Worm (Caenorhabditis elegans) whole organism, late embryonic: ENCODE data around the gene lin-40.

ENCODE experiments used
- C08G9.2 ChIP-seq: sonication (generic microtip); optimal IDR thresholded peaks from 2 replicates; lab custom pipeline; 2016; ENCODE audit warnings: mild to moderate bottlenecking, missing genetic modification characterization, moderate library complexity, missing compliant biosample characterization
- C38D4.7 ChIP-seq: fragments of 200-800 bp; sonication (Bioruptor generic); optimal IDR thresholded peaks from 2 replicates; lab custom pipeline; 2018; ENCODE audit warnings: mild to moderate bottlenecking, missing genetic modification characterization, moderate library complexity, missing compliant biosample characterization
- K09A11.1 ChIP-seq: sonication (generic microtip); optimal IDR thresholded peaks from 2 replicates; lab custom pipeline; 2017; ENCODE audit warnings: antibody characterized with exemption, mild to moderate bottlenecking, missing genetic modification characterization, missing compliant biosample characterization; ENCODE audit not compliant: insufficient read depth
- Y22D7AL.16 ChIP-seq: sonication (generic microtip); optimal IDR thresholded peaks from 2 replicates; lab custom pipeline; 2016; ENCODE audit warnings: missing genetic modification characterization, missing compliant biosample characterization
- ceh-19 ChIP-seq: fragments of 200-800 bp; sonication (Bioruptor generic); optimal IDR thresholded peaks from 2 replicates; lab custom pipeline; 2018; ENCODE audit warnings: mild to moderate bottlenecking, missing genetic modification characterization, missing compliant biosample characterization
- ceh-2 ChIP-seq: sonication (generic microtip); optimal IDR thresholded peaks from 2 replicates; lab custom pipeline; 2016; ENCODE audit warnings: missing genotype, missing genetic modification characterization, missing compliant biosample characterization
- ceh-22 ChIP-seq: sonication (generic microtip); optimal IDR thresholded peaks from 2 replicates; lab custom pipeline; 2017; ENCODE audit warnings: missing biosample characterization, missing genetic modification characterization
- ceh-31 ChIP-seq: sonication (generic microtip); optimal IDR thresholded peaks from 2 replicates; lab custom pipeline; 2016; ENCODE audit warnings: missing genetic modification characterization, missing compliant biosample characterization
- ceh-45 ChIP-seq: fragments of 200-800 bp; sonication (Bioruptor generic); IDR thresholded peaks from 2 replicates; pipeline ENCODE4 v1.3.6; 2022; ENCODE audit warnings: missing genetic modification reagents, missing genetic modification characterization, missing compliant biosample characterization
- ceh-6 ChIP-seq: fragments of 200-800 bp; sonication (Bioruptor generic); optimal IDR thresholded peaks from 2 replicates; lab custom pipeline; 2018; ENCODE audit warnings: mild to moderate bottlenecking, missing genetic modification characterization, missing compliant biosample characterization
- che-1 ChIP-seq: sonication (generic microtip); optimal IDR thresholded peaks from 2 replicates; lab custom pipeline; 2016; ENCODE audit warnings: mild to moderate bottlenecking, missing genetic modification characterization, missing compliant biosample characterization
- elt-2 ChIP-seq: sonication (generic microtip); optimal IDR thresholded peaks from 2 replicates; lab custom pipeline; 2016; ENCODE audit warnings: missing genetic modification reagents, missing genetic modification characterization, missing compliant biosample characterization
- elt-4 ChIP-seq: sonication (generic microtip); optimal IDR thresholded peaks from 2 replicates; lab custom pipeline; 2016; ENCODE audit warnings: missing genetic modification characterization, missing compliant biosample characterization
- fkh-10 ChIP-seq: fragments of 150-350 bp; optimal IDR thresholded peaks from 2 replicates; lab custom pipeline; 2014; ENCODE audit warnings: missing biosample characterization, missing genetic modification reagents, missing genetic modification characterization
- hlh-13 ChIP-seq: fragments of 200-800 bp; sonication (Bioruptor generic); optimal IDR thresholded peaks from 2 replicates; lab custom pipeline; 2018; ENCODE audit warnings: mild to moderate bottlenecking, missing genetic modification characterization, missing compliant biosample characterization
- hlh-8 ChIP-seq: sonication (generic microtip); optimal IDR thresholded peaks from 2 replicates; lab custom pipeline; 2016; ENCODE audit warnings: missing genotype, missing genetic modification characterization, missing compliant biosample characterization
- lim-6 ChIP-seq: sonication (generic microtip); optimal IDR thresholded peaks from 2 replicates; lab custom pipeline; 2016; ENCODE audit warnings: missing genetic modification characterization, missing compliant biosample characterization
- lin-11 ChIP-seq: fragments of 200-800 bp; sonication (Bioruptor generic); optimal IDR thresholded peaks from 2 replicates; lab custom pipeline; 2018; ENCODE audit warnings: mild to moderate bottlenecking, missing genetic modification characterization, missing compliant biosample characterization
- nfya-1 ChIP-seq: sonication (generic microtip); optimal IDR thresholded peaks from 2 replicates; lab custom pipeline; 2017; ENCODE audit warnings: missing genetic modification characterization, mild to moderate bottlenecking, missing compliant biosample characterization, antibody characterized with exemption, moderate library complexity
- nhr-11 ChIP-seq: fragments of 150-350 bp; optimal IDR thresholded peaks from 2 replicates; lab custom pipeline; 2014; ENCODE audit warnings: missing biosample characterization, missing genetic modification characterization
- nhr-232 ChIP-seq: sonication (generic microtip); optimal IDR thresholded peaks from 2 replicates; lab custom pipeline; 2016; ENCODE audit warnings: missing genetic modification characterization, missing compliant biosample characterization
- npax-4 ChIP-seq: sonication (generic microtip); optimal IDR thresholded peaks from 2 replicates; lab custom pipeline; 2016; ENCODE audit warnings: missing genetic modification characterization, missing compliant biosample characterization
- pag-3 ChIP-seq: sonication (generic microtip); optimal IDR thresholded peaks from 2 replicates; lab custom pipeline; 2016; ENCODE audit warnings: missing compliant biosample characterization, missing genetic modification characterization, borderline replicate concordance
- pax-1 ChIP-seq: fragments of 150-350 bp; optimal IDR thresholded peaks from 2 replicates; lab custom pipeline; 2014; ENCODE audit warnings: missing biosample characterization, missing genetic modification characterization
- pha-2 ChIP-seq: sonication (generic microtip); optimal IDR thresholded peaks from 2 replicates; lab custom pipeline; 2017; ENCODE audit warnings: mild to moderate bottlenecking, missing genetic modification characterization, missing compliant biosample characterization
- pha-4 ChIP-seq: fragments of 150-350 bp; optimal IDR thresholded peaks from 2 replicates; lab custom pipeline; 2018; ENCODE audit warnings: missing biosample characterization, missing genetic modification reagents, missing genetic modification characterization
- ref-2 ChIP-seq: sonication (generic microtip); optimal IDR thresholded peaks from 2 replicates; lab custom pipeline; 2016; ENCODE audit warnings: missing genetic modification characterization, missing compliant biosample characterization
- sdc-2 ChIP-seq: sonication (generic microtip); optimal IDR thresholded peaks from 2 replicates; lab custom pipeline; 2016; ENCODE audit warnings: missing genotype, missing genetic modification characterization, missing compliant biosample characterization
- sox-4 ChIP-seq: sonication (generic microtip); optimal IDR thresholded peaks from 2 replicates; lab custom pipeline; 2017; ENCODE audit warnings: mild to moderate bottlenecking, missing genetic modification characterization, inconsistent platforms, missing compliant biosample characterization
- syd-9 ChIP-seq: sonication (generic microtip); optimal IDR thresholded peaks from 2 replicates; lab custom pipeline; 2016; ENCODE audit warnings: mild to moderate bottlenecking, missing genetic modification characterization, moderate library complexity, missing compliant biosample characterization
- tbx-2 ChIP-seq: sonication (generic microtip); optimal IDR thresholded peaks from 2 replicates; lab custom pipeline; 2016; ENCODE audit warnings: missing genetic modification characterization, missing compliant biosample characterization
- tbx-7 ChIP-seq: sonication (generic microtip); optimal IDR thresholded peaks from 2 replicates; lab custom pipeline; 2016; ENCODE audit warnings: missing genotype, missing genetic modification characterization, missing compliant biosample characterization
- ttx-3 ChIP-seq: sonication (generic microtip); optimal IDR thresholded peaks from 2 replicates; lab custom pipeline; 2016; ENCODE audit warnings: missing genetic modification reagents, missing genetic modification characterization, missing compliant biosample characterization
- unc-42 ChIP-seq: sonication (generic microtip); optimal IDR thresholded peaks from 2 replicates; lab custom pipeline; 2016; ENCODE audit warnings: missing genotype, missing genetic modification characterization, missing compliant biosample characterization
- unc-55 ChIP-seq: sonication (generic microtip); optimal IDR thresholded peaks from 2 replicates; lab custom pipeline; 2017; ENCODE audit warnings: missing biosample characterization, missing genetic modification reagents, missing genetic modification characterization
- zip-5 ChIP-seq: sonication (generic microtip); optimal IDR thresholded peaks from 2 replicates; lab custom pipeline; 2016; ENCODE audit warnings: missing genetic modification characterization, missing compliant biosample characterization

lin-40 gene

DNA sequence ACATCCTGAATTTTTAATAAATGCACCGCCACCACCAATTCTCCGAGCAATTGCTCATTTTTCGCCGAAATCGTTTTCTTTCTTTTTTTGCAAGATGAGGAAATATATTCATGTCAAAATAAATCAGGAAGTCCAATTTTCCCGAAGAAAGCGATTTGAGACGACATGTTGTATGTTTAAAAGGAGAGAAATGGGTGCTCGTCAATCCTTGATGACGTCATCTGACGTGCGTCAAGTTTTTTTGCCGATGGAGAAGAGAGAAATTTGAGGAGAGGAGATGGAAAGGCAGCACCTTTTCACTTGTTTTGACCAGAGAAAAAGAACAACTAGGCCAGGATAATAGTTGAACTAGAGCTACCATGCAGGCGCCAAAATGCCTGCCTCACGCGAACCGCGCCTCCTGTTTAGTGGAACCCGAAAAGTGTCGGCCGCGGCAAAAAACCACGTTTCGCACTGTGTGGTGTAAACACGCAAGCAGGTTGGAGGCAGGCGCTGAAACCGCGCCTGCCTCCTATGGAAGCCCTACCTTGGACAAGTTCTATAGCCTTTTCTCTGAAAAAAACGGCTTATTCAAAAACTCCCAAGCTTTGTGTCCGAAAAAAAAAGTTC is 11.6 kb downstream of the lin-40 start:
- TF ChIP-seq ceh-2 (no peak), unc-42 (tag; lab: Kevin White, UChicago) (peak; percentile 35)

DNA sequence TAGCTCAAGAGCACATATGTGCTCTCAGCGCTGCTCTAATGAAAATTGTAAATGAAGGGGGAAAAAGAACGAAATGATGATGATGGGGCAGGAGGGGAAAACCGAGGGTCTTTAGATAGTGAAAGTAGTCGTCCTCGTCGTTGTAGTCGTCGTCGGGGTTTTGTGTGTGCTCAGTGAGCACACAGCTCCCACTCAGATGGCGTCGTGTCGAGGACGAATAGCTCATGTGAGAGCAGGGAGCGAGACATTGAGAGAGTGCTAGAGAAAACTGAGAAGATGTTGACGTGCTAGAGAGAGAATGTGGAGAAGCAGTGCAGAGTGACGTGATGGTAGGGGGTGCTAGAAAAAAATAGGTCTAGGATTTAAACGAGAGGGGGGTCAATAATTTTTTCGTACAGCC is 13.0 kb downstream of the lin-40 start:
- peak; percentile 21 for TF ChIP-seq C08G9.2 (tag; lab: Kevin White, UChicago)
- peak; percentile 10 for TF ChIP-seq sdc-2 (tag; lab: Kevin White, UChicago)
- TF ChIP-seq tbx-2 (tag; lab: Kevin White, UChicago) = peak; percentile 35
- peak; percentile 39 for TF ChIP-seq ceh-31 (tag; lab: Kevin White, UChicago)
- no peak for TF ChIP-seq C38D4.7 (GFP tag; lab: Kevin White, UChicago)
- peak; percentile 28 for TF ChIP-seq unc-42 (tag; lab: Kevin White, UChicago)
- TF ChIP-seq nfya-1 (tag; lab: Kevin White, UChicago) = peak; percentile 38
- TF ChIP-seq tbx-7 (tag; lab: Kevin White, UChicago) = no peak
- TF ChIP-seq lim-6 (tag; lab: Kevin White, UChicago) = peak; percentile 68
- no peak for TF ChIP-seq pha-2 (tag; lab: Kevin White, UChicago)
- TF ChIP-seq, all 69 proteins: peak for 7

DNA sequence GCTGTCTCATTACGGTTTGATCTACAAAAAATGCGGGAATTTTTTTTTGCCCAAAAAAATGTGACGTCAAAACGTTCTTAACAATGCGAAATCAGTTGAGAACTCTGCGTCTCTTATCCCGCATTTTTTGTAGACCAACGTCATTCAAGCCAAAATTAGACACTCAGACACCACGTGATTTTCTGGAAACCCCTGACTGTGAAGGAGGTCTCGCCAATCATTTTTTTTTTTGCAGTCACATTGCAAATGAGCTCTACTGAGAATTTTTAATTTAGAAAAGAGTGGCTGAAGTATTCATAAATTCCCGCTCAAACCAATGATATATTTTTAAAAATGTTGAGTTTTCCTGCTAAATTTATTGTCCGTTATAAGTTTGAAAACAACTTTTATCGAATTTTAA is 13.7 kb downstream of the lin-40 start:
- TF ChIP-seq Y22D7AL.16 (no peak), pha-4 (tag; lab: Kevin White, UChicago) (no peak), hlh-13 (GFP tag; lab: Kevin White, UChicago) (no peak), ttx-3 (tag; lab: Kevin White, UChicago) (no peak), ceh-45 (GFP tag; lab: Robert Waterston, UW) (no peak), ceh-31 (tag; lab: Kevin White, UChicago) (no peak), elt-4 (tag; lab: Kevin White, UChicago) (no peak), che-1 (tag; lab: Kevin White, UChicago) (no peak), npax-4 (tag; lab: Kevin White, UChicago) (no peak), ceh-22 (tag; lab: Kevin White, UChicago) (no peak)

DNA sequence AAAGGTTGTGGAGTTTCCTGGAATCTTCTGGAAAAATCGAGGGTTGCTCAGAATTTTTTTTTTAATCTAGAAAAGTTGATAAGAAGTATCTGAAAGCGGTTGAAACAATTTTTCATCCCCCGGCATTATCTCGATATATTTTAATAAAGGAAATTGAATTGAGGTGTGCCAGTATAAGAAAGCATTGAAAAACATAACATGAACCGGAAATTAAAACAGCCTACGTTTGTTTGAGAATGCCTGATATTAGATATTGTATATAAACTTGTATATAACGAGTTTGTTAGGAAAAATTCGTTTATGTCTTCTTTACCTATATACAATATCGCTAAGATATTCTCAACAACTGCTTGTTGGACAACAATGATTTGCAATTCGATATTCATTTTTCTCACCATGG is 20.0 kb downstream of the lin-40 start, which contains the start of gene str-30:
Gene str-30, plus strand, starts transcription at position 301 of the 400 bp plus-strand sequence.
- TF ChIP-seq sox-4 (tag; lab: Kevin White, UChicago) (no peak), hlh-13 (GFP tag; lab: Kevin White, UChicago) (no peak), pha-4 (tag; lab: Kevin White, UChicago) (no peak), elt-2 (tag; lab: Kevin White, UChicago) (no peak), K09A11.1 (tag; lab: Kevin White, UChicago) (no peak), hlh-8 (tag; lab: Kevin White, UChicago) (no peak), nhr-11 (tag; lab: Kevin White, UChicago) (no peak), pag-3 (tag; lab: Kevin White, UChicago) (no peak), unc-55 (GFP tag; lab: Kevin White, UChicago) (no peak)
- TF ChIP-seq, all 69 proteins: peak for 0

DNA sequence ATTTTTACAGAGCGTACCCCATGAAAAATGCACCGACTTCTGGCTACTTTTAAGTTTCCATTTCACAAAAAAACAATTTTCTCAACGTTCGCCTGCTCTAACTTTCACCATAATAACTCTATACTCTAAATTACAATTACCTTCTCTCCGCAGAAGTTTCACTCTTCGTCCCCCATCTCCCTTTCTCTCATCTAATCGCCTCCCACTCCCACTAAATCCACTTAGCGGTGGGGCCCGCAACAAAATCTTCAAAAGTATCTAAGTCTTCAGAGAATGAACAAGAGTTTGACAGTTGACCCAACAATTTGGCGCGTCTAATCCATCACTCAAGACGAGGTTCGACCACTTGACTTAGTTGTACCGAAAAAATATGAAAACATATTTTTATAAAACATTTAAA is 33.6 kb downstream of the lin-40 start:
- TF ChIP-seq K09A11.1 (tag; lab: Kevin White, UChicago) (no peak), unc-42 (tag; lab: Kevin White, UChicago) (peak; percentile 9)

DNA sequence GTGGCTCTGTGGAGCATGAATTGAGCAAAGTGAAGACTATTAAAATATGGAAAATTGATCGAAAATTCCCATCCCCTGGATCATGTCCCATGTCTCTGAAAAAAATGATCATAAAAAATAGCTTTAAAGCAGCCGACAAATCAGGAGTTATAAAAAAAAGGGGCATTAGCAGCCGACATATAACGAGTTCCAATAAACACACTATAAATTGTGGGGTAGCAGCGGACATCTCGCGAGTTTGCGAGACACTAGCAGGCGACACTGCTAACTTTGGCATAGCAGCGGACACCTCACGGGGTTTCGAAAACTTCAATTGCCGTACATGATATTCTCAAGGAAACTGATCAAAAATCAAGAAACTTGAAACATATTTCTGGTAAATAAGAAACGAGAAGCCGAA is 34.5 kb downstream of the lin-40 start, which contains the start of gene hpo-36:
Gene hpo-36, minus strand, starts transcription at position 101 of the 400 bp plus-strand sequence.
- TF ChIP-seq ceh-6 (GFP tag; lab: Kevin White, UChicago) (no peak), npax-4 (tag; lab: Kevin White, UChicago) (no peak), zip-5 (no peak), pha-4 (tag; lab: Kevin White, UChicago) (no peak), unc-55 (GFP tag; lab: Kevin White, UChicago) (no peak), pax-1 (tag; lab: Kevin White, UChicago) (no peak), ceh-19 (GFP tag; lab: Kevin White, UChicago) (no peak), syd-9 (tag; lab: Kevin White, UChicago) (no peak), nhr-232 (tag; lab: Kevin White, UChicago) (no peak), sox-4 (tag; lab: Kevin White, UChicago) (no peak), fkh-10 (GFP tag; lab: Kevin White, UChicago) (no peak), che-1 (tag; lab: Kevin White, UChicago) (no peak), ref-2 (tag; lab: Kevin White, UChicago) (no peak), elt-4 (tag; lab: Kevin White, UChicago) (no peak), lin-11 (no peak), pag-3 (tag; lab: Kevin White, UChicago) (no peak)
